Worm (Caenorhabditis elegans) whole organism, L1 larva: ENCODE results near the gene hlh-3.

Experiments used
- C04F5.9 ChIP-seq: sonication (generic microtip); optimal IDR thresholded peaks from 2 replicates; lab custom pipeline; 2016; ENCODE audit warnings: missing genetic modification characterization, missing compliant biosample characterization
- C16A3.4 ChIP-seq: fragments of 150-350 bp; optimal IDR thresholded peaks from 2 replicates; lab custom pipeline; 2014; ENCODE audit warnings: missing biosample characterization, missing genetic modification characterization
- C34B4.2 ChIP-seq: sonication (generic microtip); optimal IDR thresholded peaks from 2 replicates; lab custom pipeline; 2017; ENCODE audit warnings: mild to moderate bottlenecking, missing genetic modification characterization, missing compliant biosample characterization
- aly-2 ChIP-seq: fragments of 150-350 bp; optimal IDR thresholded peaks from 2 replicates; lab custom pipeline; 2014; ENCODE audit warnings: missing biosample characterization, missing genetic modification characterization
- ama-1 ChIP-seq: fragments of 150-350 bp; optimal IDR thresholded peaks from 2 replicates; lab custom pipeline; 2014
- blmp-1 ChIP-seq: fragments of 150-350 bp; optimal IDR thresholded peaks from 2 replicates; lab custom pipeline; 2014; ENCODE audit warnings: missing biosample characterization, missing genetic modification characterization
- ceh-8 ChIP-seq: fragments of 200-800 bp; sonication (Bioruptor generic); optimal IDR thresholded peaks from 2 replicates; lab custom pipeline; 2018; ENCODE audit warnings: mild to moderate bottlenecking, missing genetic modification characterization, moderate library complexity, missing compliant biosample characterization
- ces-1 ChIP-seq: fragments of 150-350 bp; optimal IDR thresholded peaks from 2 replicates; lab custom pipeline; 2014; ENCODE audit warnings: missing biosample characterization, missing genetic modification reagents, missing genetic modification characterization
- dsc-1 ChIP-seq: sonication (generic microtip); optimal IDR thresholded peaks from 2 replicates; lab custom pipeline; 2016; ENCODE audit warnings: mild to moderate bottlenecking, missing genetic modification characterization, missing compliant biosample characterization
- efl-3 ChIP-seq: fragments of 200-800 bp; sonication (Bioruptor generic); optimal IDR thresholded peaks from 2 replicates; lab custom pipeline; 2018; ENCODE audit warnings: mild to moderate bottlenecking, missing genetic modification characterization, missing compliant biosample characterization
- egl-13 ChIP-seq: sonication (generic microtip); optimal IDR thresholded peaks from 2 replicates; lab custom pipeline; 2016; ENCODE audit warnings: missing genotype, missing genetic modification reagents, missing genetic modification characterization, missing compliant biosample characterization
- egl-27 ChIP-seq, 2 experiments: fragments of 150-350 bp in 1 of 2; sonication (generic microtip); optimal IDR thresholded peaks; 3 replicates each; lab custom pipeline; 2017 to 2018; ENCODE audit warnings: missing biosample characterization in 2 of 2, missing genetic modification characterization in 2 of 2, missing genetic modification reagents in 2 of 2
- elt-3 ChIP-seq, 6 experiments: fragments of 150-350 bp in 1 of 6; sonication (generic microtip); optimal IDR thresholded peaks; 2 replicates each; lab custom pipeline; 2017 to 2018; ENCODE audit warnings: missing biosample characterization in 6 of 6, missing genetic modification characterization in 6 of 6, inconsistent platforms in 1 of 6
- fkh-4 ChIP-seq: sonication (generic microtip); optimal IDR thresholded peaks from 2 replicates; lab custom pipeline; 2016; ENCODE audit warnings: missing compliant biosample characterization, missing genetic modification characterization, borderline replicate concordance
- fkh-8 ChIP-seq: sonication (generic microtip); optimal IDR thresholded peaks from 2 replicates; lab custom pipeline; 2016; ENCODE audit warnings: mild to moderate bottlenecking, missing genetic modification characterization, missing compliant biosample characterization
- fos-1 ChIP-seq: fragments of 150-350 bp; optimal IDR thresholded peaks from 2 replicates; lab custom pipeline; 2014; ENCODE audit warnings: missing biosample characterization, missing genetic modification characterization
- hpl-2 ChIP-seq: fragments of 150-350 bp; optimal IDR thresholded peaks from 2 replicates; lab custom pipeline; 2014; ENCODE audit warnings: missing biosample characterization, missing genetic modification reagents, missing genetic modification characterization
- irx-1 ChIP-seq: sonication (generic microtip); optimal IDR thresholded peaks from 2 replicates; lab custom pipeline; 2016; ENCODE audit warnings: missing genetic modification characterization, missing compliant biosample characterization
- isw-1 ChIP-seq: fragments of 200-800 bp; sonication (Bioruptor generic); IDR thresholded peaks from 2 replicates; pipeline ENCODE4 v1.3.6; 2022; ENCODE audit warnings: missing genetic modification characterization, missing compliant biosample characterization
- jun-1 ChIP-seq: fragments of 150-350 bp; optimal IDR thresholded peaks from 2 replicates; lab custom pipeline; 2014; ENCODE audit warnings: missing biosample characterization, missing genetic modification reagents, missing genetic modification characterization
- lin-39 ChIP-seq: fragments of 150-350 bp; optimal IDR thresholded peaks from 2 replicates; lab custom pipeline; 2014; ENCODE audit warnings: missing biosample characterization, missing genetic modification reagents, missing genetic modification characterization
- lir-3 ChIP-seq: sonication (generic microtip); optimal IDR thresholded peaks from 2 replicates; lab custom pipeline; 2016; ENCODE audit warnings: mild to moderate bottlenecking, missing genetic modification characterization, moderate library complexity, missing compliant biosample characterization; ENCODE audit not compliant: poor library complexity
- lsy-2 ChIP-seq, 2 experiments: fragments of 150-350 bp; optimal IDR thresholded peaks; 2 replicates each; lab custom pipeline; 2014; ENCODE audit warnings: missing biosample characterization in 2 of 2, missing genetic modification characterization in 2 of 2
- mdl-1 ChIP-seq, 2 experiments: fragments of 150-350 bp; optimal IDR thresholded peaks; 2 replicates each; lab custom pipeline; 2014 to 2017; ENCODE audit warnings: missing biosample characterization in 2 of 2, missing genetic modification characterization in 2 of 2, inconsistent platforms in 1 of 2
- nhr-11 ChIP-seq: fragments of 150-350 bp; optimal IDR thresholded peaks from 2 replicates; lab custom pipeline; 2014; ENCODE audit warnings: missing biosample characterization, missing genetic modification characterization
- nhr-19 ChIP-seq: fragments of 200-800 bp; sonication (Bioruptor generic); conservative IDR thresholded peaks from 2 replicates; pipeline ENCODE4 v1.3.6; 2022; ENCODE audit warnings: missing genetic modification characterization, missing compliant biosample characterization
- nhr-20 ChIP-seq: sonication (generic microtip); optimal IDR thresholded peaks from 2 replicates; lab custom pipeline; 2016; ENCODE audit warnings: mild to moderate bottlenecking, missing genetic modification characterization, missing compliant biosample characterization
- nhr-237 ChIP-seq: fragments of 150-350 bp; optimal IDR thresholded peaks from 2 replicates; lab custom pipeline; 2014; ENCODE audit warnings: missing biosample characterization, missing genetic modification characterization
- nhr-28 ChIP-seq: fragments of 150-350 bp; optimal IDR thresholded peaks from 2 replicates; lab custom pipeline; 2014; ENCODE audit warnings: missing biosample characterization, missing genetic modification characterization
- nhr-85 ChIP-seq: sonication (generic microtip); peaks from one replicate; lab custom pipeline; 2016; ENCODE audit warnings: missing genetic modification characterization, inconsistent platforms, missing compliant biosample characterization
- pqm-1 ChIP-seq: sonication (generic microtip); optimal IDR thresholded peaks from 3 replicates; lab custom pipeline; 2017; ENCODE audit warnings: missing biosample characterization, missing genetic modification characterization
- rnt-1 ChIP-seq: sonication (generic microtip); optimal IDR thresholded peaks from 2 replicates; lab custom pipeline; 2016; ENCODE audit warnings: mild to moderate bottlenecking, missing genetic modification characterization, moderate library complexity, missing compliant biosample characterization
- skn-1 ChIP-seq: fragments of 150-350 bp; optimal IDR thresholded peaks from 2 replicates; lab custom pipeline; 2014; ENCODE audit warnings: missing biosample characterization, missing genetic modification characterization
- sox-4 ChIP-seq: sonication (generic microtip); optimal IDR thresholded peaks from 2 replicates; lab custom pipeline; 2016; ENCODE audit warnings: missing genetic modification characterization, missing compliant biosample characterization
- sptf-1 ChIP-seq: fragments of 150-350 bp; optimal IDR thresholded peaks from 2 replicates; lab custom pipeline; 2014; ENCODE audit warnings: missing biosample characterization, missing genetic modification characterization
- sup-37 ChIP-seq: fragments of 200-800 bp; sonication (Bioruptor generic); optimal IDR thresholded peaks from 2 replicates; lab custom pipeline; 2018; ENCODE audit warnings: mild to moderate bottlenecking, missing genetic modification characterization, missing compliant biosample characterization
- tlp-1 ChIP-seq: fragments of 150-350 bp; optimal IDR thresholded peaks from 2 replicates; lab custom pipeline; 2014; ENCODE audit warnings: missing biosample characterization, missing genetic modification characterization
- unc-130 ChIP-seq: fragments of 150-350 bp; optimal IDR thresholded peaks from 2 replicates; lab custom pipeline; 2017; ENCODE audit warnings: missing biosample characterization, missing genetic modification characterization, inconsistent platforms
- unc-30 ChIP-seq: sonication (generic microtip); optimal IDR thresholded peaks from 2 replicates; lab custom pipeline; 2017; ENCODE audit warnings: missing biosample characterization, missing genetic modification characterization
- unc-62 ChIP-seq: fragments of 150-350 bp; optimal IDR thresholded peaks from 2 replicates; lab custom pipeline; 2014; ENCODE audit warnings: missing biosample characterization, missing genetic modification reagents, missing genetic modification characterization
- xbp-1 ChIP-seq: sonication (generic microtip); optimal IDR thresholded peaks from 2 replicates; lab custom pipeline; 2016; ENCODE audit warnings: missing genetic modification characterization, missing compliant biosample characterization
- zag-1 ChIP-seq: fragments of 150-350 bp; optimal IDR thresholded peaks from 2 replicates; lab custom pipeline; 2014; ENCODE audit warnings: missing biosample characterization, missing genetic modification characterization
- ztf-11 ChIP-seq, 2 experiments: sonication (generic microtip); optimal IDR thresholded peaks; 2 replicates each; lab custom pipeline; 2016 to 2017; ENCODE audit warnings: missing genetic modification characterization in 2 of 2, missing biosample characterization in 1 of 2, missing compliant biosample characterization in 1 of 2
- ztf-4 ChIP-seq: fragments of 150-350 bp; optimal IDR thresholded peaks from 2 replicates; lab custom pipeline; 2014; ENCODE audit warnings: missing biosample characterization, missing genetic modification characterization

The hlh-3 gene

DNA sequence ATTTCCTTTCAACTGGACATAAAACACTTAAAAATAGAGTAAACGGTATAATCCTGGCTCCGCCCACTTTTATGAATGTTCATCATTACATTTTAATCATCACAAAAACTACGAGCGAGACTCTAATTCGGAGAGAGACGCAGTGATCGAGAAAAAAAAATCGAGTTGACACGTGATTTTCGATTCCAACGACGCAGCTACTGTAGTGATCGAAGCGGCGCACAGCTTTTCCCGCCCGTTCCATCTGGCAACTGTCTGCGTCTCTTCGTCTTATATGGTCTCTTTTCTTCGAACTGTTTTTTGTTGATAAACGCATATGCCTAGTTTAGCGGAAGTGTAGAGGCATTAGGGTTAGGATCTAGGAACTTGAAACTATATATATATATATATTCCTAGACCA, 27.4 kb downstream of the hlh-3 start (continued):
- TF ChIP-seq lir-3 (tag; lab: Kevin White, UChicago) (no peak), aly-2 (tag; lab: Kevin White, UChicago) (no peak), isw-1 (GFP tag; lab: Robert Waterston, UW) (no peak), sup-37 (GFP tag; lab: Kevin White, UChicago) (no peak), fos-1 (tag; lab: Kevin White, UChicago) (no peak), skn-1 (tag; lab: Kevin White, UChicago) (no peak), elt-3 (tag; optimal IDR thresholded peaks at IDR 0.05; lab: Kevin White, UChicago) (peak in 1 of 6 experiments; percentile 45), nhr-20 (tag; lab: Kevin White, UChicago) (peak; percentile 2), dsc-1 (tag; lab: Kevin White, UChicago) (no peak), fkh-8 (tag; lab: Kevin White, UChicago) (no peak), blmp-1 (tag; lab: Kevin White, UChicago) (peak; percentile 60), rnt-1 (tag; lab: Kevin White, UChicago) (no peak), ceh-8 (GFP tag; lab: Kevin White, UChicago) (no peak), nhr-19 (GFP tag; lab: Robert Waterston, UW) (no peak), lsy-2 (tag; optimal IDR thresholded peaks at IDR 0.05; lab: Kevin White, UChicago) (peak; percentile 3 to 54), nhr-237 (tag; lab: Kevin White, UChicago) (no peak), C34B4.2 (tag; lab: Kevin White, UChicago) (no peak), xbp-1 (tag; lab: Kevin White, UChicago) (no peak), pqm-1 (tag; lab: Kevin White, UChicago) (no peak), ztf-11 (tag; optimal IDR thresholded peaks at IDR 0.05; lab: Kevin White, UChicago) (no peak), mdl-1 (tag; optimal IDR thresholded peaks at IDR 0.05; lab: Kevin White, UChicago) (peak in 1 of 2 experiments; percentile 9), ama-1 (lab: Kevin White, UChicago) (no peak), tlp-1 (tag; lab: Kevin White, UChicago) (no peak), sptf-1 (tag; lab: Kevin White, UChicago) (no peak), egl-27 (tag; optimal IDR thresholded peaks at IDR 0.05; lab: Kevin White, UChicago) (no peak), C16A3.4 (tag; lab: Kevin White, UChicago) (no peak), egl-13 (tag; lab: Kevin White, UChicago) (no peak), lin-39 (tag; lab: Kevin White, UChicago) (no peak), hpl-2 (GFP tag; lab: Kevin White, UChicago) (no peak), fkh-4 (no peak), ztf-4 (peak; percentile 9), jun-1 (tag; lab: Kevin White, UChicago) (no peak), zag-1 (no peak), ces-1 (GFP tag; lab: Kevin White, UChicago) (no peak), unc-130 (peak; percentile 3), nhr-85 (peak; percentile 61), unc-62 (GFP tag; lab: Kevin White, UChicago) (no peak), sox-4 (no peak), nhr-28 (tag; lab: Kevin White, UChicago) (no peak), efl-3 (GFP tag; lab: Kevin White, UChicago) (no peak), nhr-11 (tag; lab: Kevin White, UChicago) (no peak), irx-1 (no peak), unc-30 (tag; lab: Kevin White, UChicago) (no peak), C04F5.9 (tag; lab: Kevin White, UChicago) (no peak)
- TF ChIP-seq, all 84 proteins: peak for 15

DNA sequence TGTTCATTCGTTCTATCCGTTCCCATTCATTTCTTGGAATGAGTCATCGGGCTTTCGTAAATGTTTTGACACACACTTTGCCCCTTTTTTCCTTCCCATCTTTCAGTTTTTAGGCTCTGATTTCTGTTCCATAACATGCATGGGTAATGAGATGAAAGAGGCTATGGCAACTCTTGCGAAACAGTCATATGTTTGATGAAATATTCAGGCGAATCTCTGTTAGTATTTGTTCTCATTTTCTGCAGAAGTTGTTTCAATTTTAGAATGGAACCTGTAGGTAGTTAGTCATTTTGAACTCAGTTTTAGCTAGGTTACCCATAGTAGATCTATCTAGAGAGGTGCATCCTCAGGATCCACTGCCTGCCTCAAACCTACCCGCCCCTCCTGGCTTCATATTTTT, 28.6 kb downstream of the hlh-3 start:
- TF ChIP-seq nhr-85 (peak; percentile 34), egl-27 (tag; optimal IDR thresholded peaks at IDR 0.05; lab: Kevin White, UChicago) (no peak)
